Fruit fly (Drosophila melanogaster) S2 (cell line): ENCODE data around the gene CG18748.

ENCODE experiments used
- CG8478 ChIP-seq: fragments of >200 bp; optimal IDR thresholded peaks from 2 replicates; lab custom pipeline; 2018
- CTCF ChIP-seq, 2 experiments: fragments of >200 bp; optimal IDR thresholded peaks; 2 replicates each; lab custom pipeline; 2018

DNA sequence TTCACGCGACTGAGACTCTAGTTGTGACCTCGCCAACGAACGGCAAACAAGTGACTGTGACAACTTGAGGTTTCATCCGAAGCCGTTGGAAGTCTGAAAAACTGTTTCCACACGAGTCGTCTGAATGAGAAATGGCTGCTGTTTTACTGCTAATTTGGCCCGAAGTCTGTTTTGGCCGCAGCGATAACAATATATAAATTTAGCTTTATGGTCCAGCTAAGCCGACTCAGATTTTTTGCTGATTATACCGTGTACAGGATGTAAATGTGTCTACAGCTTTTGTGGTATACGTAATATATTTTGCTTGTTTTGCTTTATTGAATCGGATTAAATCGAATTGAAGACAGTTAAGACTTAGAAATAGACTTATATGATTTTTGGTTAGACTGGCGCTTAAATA is 16.6 kb upstream of the CG18748 start, which contains the start of gene CG18268:
- TF ChIP-seq CG8478 (lab: Kevin White, UChicago): no peak
- TF ChIP-seq CTCF (optimal IDR thresholded peaks at IDR 0.05; lab: Kevin White, UChicago): no peak
